Worm (Caenorhabditis elegans) whole organism, L2 larva: ENCODE data around the gene C01F1.5.

Experiments used
- ZK546.5 ChIP-seq: sonication (generic microtip); optimal IDR thresholded peaks from 2 replicates; lab custom pipeline; 2017; ENCODE audit warnings: missing biosample characterization, missing genetic modification characterization
- ama-1 ChIP-seq: fragments of 150-350 bp; optimal IDR thresholded peaks from 2 replicates; lab custom pipeline; 2018; ENCODE audit warnings: inconsistent platforms
- crh-2 ChIP-seq: sonication (generic microtip); optimal IDR thresholded peaks from 2 replicates; lab custom pipeline; 2017; ENCODE audit warnings: missing biosample characterization, missing genetic modification characterization
- elt-1 ChIP-seq: fragments of 150-350 bp; optimal IDR thresholded peaks from 2 replicates; lab custom pipeline; 2014; ENCODE audit warnings: missing biosample characterization, missing genetic modification characterization
- elt-3 ChIP-seq: sonication (generic microtip); optimal IDR thresholded peaks from 2 replicates; lab custom pipeline; 2017; ENCODE audit warnings: missing biosample characterization, missing genetic modification characterization
- lin-11 ChIP-seq: fragments of 150-350 bp; sonication (generic microtip); optimal IDR thresholded peaks from 2 replicates; lab custom pipeline; 2014; ENCODE audit warnings: missing biosample characterization, missing genetic modification characterization, inconsistent platforms, mixed read lengths
- lin-13 ChIP-seq: fragments of 150-350 bp; optimal IDR thresholded peaks from 2 replicates; lab custom pipeline; 2014; ENCODE audit warnings: missing biosample characterization, missing genetic modification reagents, missing genetic modification characterization
- nhr-10 ChIP-seq: sonication (generic microtip); optimal IDR thresholded peaks from 2 replicates; lab custom pipeline; 2017; ENCODE audit warnings: missing biosample characterization, missing genetic modification characterization
- nhr-23 ChIP-seq: fragments of 150-350 bp; optimal IDR thresholded peaks from 2 replicates; lab custom pipeline; 2014; ENCODE audit warnings: missing biosample characterization, missing genetic modification reagents, missing genetic modification characterization
- skn-1 ChIP-seq: sonication (generic microtip); optimal IDR thresholded peaks from 2 replicates; lab custom pipeline; 2017; ENCODE audit warnings: missing biosample characterization, missing genetic modification characterization
- snpc-4 ChIP-seq: fragments of 150-350 bp; optimal IDR thresholded peaks from 2 replicates; lab custom pipeline; 2014; ENCODE audit warnings: missing biosample characterization, missing genetic modification characterization
- unc-62 ChIP-seq: fragments of 150-350 bp; optimal IDR thresholded peaks from 2 replicates; lab custom pipeline; 2014; ENCODE audit warnings: missing biosample characterization, missing genetic modification reagents, missing genetic modification characterization
- ztf-11 ChIP-seq: sonication (generic microtip); optimal IDR thresholded peaks from 2 replicates; lab custom pipeline; 2017; ENCODE audit warnings: missing biosample characterization, missing genetic modification characterization

- TF ChIP-seq snpc-4 (tag; lab: Kevin White, UChicago), result no peak
- TF ChIP-seq lin-13, result no peak
- no peak for TF ChIP-seq nhr-10
- no peak for TF ChIP-seq elt-1 (tag; lab: Kevin White, UChicago)
- TF ChIP-seq unc-62 (GFP tag; lab: Kevin White, UChicago), result no peak
- no peak for TF ChIP-seq nhr-23 (tag; lab: Kevin White, UChicago)
- TF ChIP-seq lin-11 (tag; lab: Kevin White, UChicago), result no peak
- no peak for TF ChIP-seq crh-2 (tag; lab: Kevin White, UChicago)
- TF ChIP-seq ztf-11, result no peak
- no peak for TF ChIP-seq ZK546.5 (tag; lab: Kevin White, UChicago)
- TF ChIP-seq skn-1 (tag; lab: Kevin White, UChicago), result no peak
- TF ChIP-seq ama-1, result no peak
- TF ChIP-seq elt-3 (tag; lab: Kevin White, UChicago), result no peak
Observed at ce11 chrII:4235959-4236358, 45.7 kb downstream of the C01F1.5 start, which contains the start of gene fbxc-43.
